Worm (Caenorhabditis elegans) whole organism, late embryonic: ENCODE measurements around the gene F55E10.1.

Source experiments
- F13H6.1 ChIP-seq: sonication (generic microtip); optimal IDR thresholded peaks from 2 replicates; lab custom pipeline; 2016; ENCODE audit warnings: missing genetic modification characterization, missing compliant biosample characterization
- K09A11.1 ChIP-seq: sonication (generic microtip); optimal IDR thresholded peaks from 2 replicates; lab custom pipeline; 2017; ENCODE audit warnings: antibody characterized with exemption, mild to moderate bottlenecking, missing genetic modification characterization, missing compliant biosample characterization; ENCODE audit not compliant: insufficient read depth
- ahr-1 ChIP-seq: sonication (generic microtip); optimal IDR thresholded peaks from 2 replicates; lab custom pipeline; 2016; ENCODE audit warnings: missing genetic modification characterization, missing compliant biosample characterization
- ceh-24 ChIP-seq: sonication (generic microtip); optimal IDR thresholded peaks from 2 replicates; lab custom pipeline; 2016; ENCODE audit warnings: mild to moderate bottlenecking, missing genetic modification characterization, missing compliant biosample characterization
- ceh-9 ChIP-seq: sonication (generic microtip); optimal IDR thresholded peaks from 2 replicates; lab custom pipeline; 2016; ENCODE audit warnings: mild to moderate bottlenecking, missing genetic modification characterization, inconsistent platforms, missing compliant biosample characterization
- gmeb-2 ChIP-seq: sonication (generic microtip); optimal IDR thresholded peaks from 2 replicates; lab custom pipeline; 2016; ENCODE audit warnings: missing genetic modification characterization, inconsistent platforms, missing compliant biosample characterization
- hlh-30 ChIP-seq: sonication (generic microtip); optimal IDR thresholded peaks from 2 replicates; lab custom pipeline; 2017; ENCODE audit warnings: antibody characterized with exemption, missing genetic modification characterization, missing compliant biosample characterization; ENCODE audit not compliant: insufficient read depth
- lim-6 ChIP-seq: sonication (generic microtip); optimal IDR thresholded peaks from 2 replicates; lab custom pipeline; 2016; ENCODE audit warnings: missing genetic modification characterization, missing compliant biosample characterization
- pag-3 ChIP-seq: sonication (generic microtip); optimal IDR thresholded peaks from 2 replicates; lab custom pipeline; 2016; ENCODE audit warnings: missing compliant biosample characterization, missing genetic modification characterization, borderline replicate concordance
- pha-4 ChIP-seq: fragments of 150-350 bp; optimal IDR thresholded peaks from 2 replicates; lab custom pipeline; 2018; ENCODE audit warnings: missing biosample characterization, missing genetic modification reagents, missing genetic modification characterization
- pqm-1 ChIP-seq: sonication (generic microtip); optimal IDR thresholded peaks from 2 replicates; lab custom pipeline; 2016; ENCODE audit warnings: missing genetic modification characterization, missing compliant biosample characterization
- sdc-2 ChIP-seq: sonication (generic microtip); optimal IDR thresholded peaks from 2 replicates; lab custom pipeline; 2016; ENCODE audit warnings: missing genotype, missing genetic modification characterization, missing compliant biosample characterization
- ttx-3 ChIP-seq: sonication (generic microtip); optimal IDR thresholded peaks from 2 replicates; lab custom pipeline; 2016; ENCODE audit warnings: missing genetic modification reagents, missing genetic modification characterization, missing compliant biosample characterization
- unc-42 ChIP-seq: sonication (generic microtip); optimal IDR thresholded peaks from 2 replicates; lab custom pipeline; 2016; ENCODE audit warnings: missing genotype, missing genetic modification characterization, missing compliant biosample characterization

DNA sequence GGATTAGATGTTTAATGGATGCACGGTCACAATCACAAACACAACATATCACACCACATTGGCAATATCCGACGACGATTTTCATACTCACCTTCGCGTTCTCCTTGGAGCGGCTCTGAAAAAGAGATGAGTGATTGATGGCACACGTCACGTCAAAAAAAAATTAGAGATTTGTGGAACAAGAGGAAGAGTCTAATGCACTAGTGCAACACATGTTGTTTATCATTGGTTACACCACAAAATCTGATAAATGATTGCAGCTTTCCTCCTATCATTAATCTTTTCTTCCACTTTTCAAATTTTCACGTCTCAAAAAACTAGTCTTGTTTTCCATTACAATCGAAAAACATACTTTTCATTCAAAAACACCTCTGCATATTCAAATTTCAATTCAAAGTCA is 48.7 kb downstream of the F55E10.1 start:
- TF ChIP-seq ceh-9 (no peak), unc-42 (no peak), ceh-24 (tag; lab: Kevin White, UChicago) (no peak), F13H6.1 (tag; lab: Kevin White, UChicago) (no peak), pag-3 (tag; lab: Kevin White, UChicago) (no peak), lim-6 (tag; lab: Kevin White, UChicago) (no peak), ahr-1 (tag; lab: Kevin White, UChicago) (no peak), pha-4 (tag; lab: Kevin White, UChicago) (no peak), gmeb-2 (tag; lab: Kevin White, UChicago) (no peak), hlh-30 (tag; lab: Kevin White, UChicago) (no peak), pqm-1 (no peak), ttx-3 (no peak), K09A11.1 (tag; lab: Kevin White, UChicago) (no peak), sdc-2 (no peak)
